Worm (Caenorhabditis elegans) whole organism, early embryonic: ENCODE results near the gene srv-3.

Experiments used
- B0310.2 ChIP-seq: sonication (generic microtip); optimal IDR thresholded peaks from 2 replicates; lab custom pipeline; 2016; ENCODE audit warnings: mild to moderate bottlenecking, missing genetic modification characterization, missing compliant biosample characterization
- ama-1 ChIP-seq: fragments of 150-350 bp; optimal IDR thresholded peaks from 2 replicates; lab custom pipeline; 2014
- ceh-13 ChIP-seq: fragments of 200-800 bp; sonication (Bioruptor generic); optimal IDR thresholded peaks from 2 replicates; lab custom pipeline; 2018; ENCODE audit warnings: mild to moderate bottlenecking, missing genetic modification characterization, missing compliant biosample characterization
- ceh-36 ChIP-seq: sonication (generic microtip); optimal IDR thresholded peaks from 2 replicates; lab custom pipeline; 2016; ENCODE audit warnings: missing genetic modification characterization, inconsistent platforms, missing compliant biosample characterization
- ets-7 ChIP-seq: sonication (generic microtip); optimal IDR thresholded peaks from 2 replicates; lab custom pipeline; 2016; ENCODE audit warnings: missing genotype, missing genetic modification characterization, missing compliant biosample characterization
- flt-1 ChIP-seq: fragments of 200-800 bp; sonication (Bioruptor generic); IDR thresholded peaks from 2 replicates; pipeline ENCODE4 v1.3.6; 2022; ENCODE audit warnings: missing genetic modification characterization, missing compliant biosample characterization
- hmg-4 ChIP-seq: fragments of 200-800 bp; sonication (Bioruptor generic); optimal IDR thresholded peaks from 2 replicates; lab custom pipeline; 2018; ENCODE audit warnings: mild to moderate bottlenecking, missing genetic modification characterization, missing compliant biosample characterization
- pes-1 ChIP-seq: fragments of 200-800 bp; sonication (Bioruptor generic); IDR thresholded peaks from 2 replicates; pipeline ENCODE4 v1.3.6; 2022; ENCODE audit warnings: missing genetic modification reagents, missing genetic modification characterization, missing compliant biosample characterization
- scrt-1 ChIP-seq: fragments of 200-800 bp; sonication (Bioruptor generic); IDR thresholded peaks from 2 replicates; pipeline ENCODE4 v1.3.6; 2022; ENCODE audit warnings: missing genetic modification characterization, missing compliant biosample characterization

- TF ChIP-seq hmg-4 (GFP tag; lab: Kevin White, UChicago) (no peak), flt-1 (GFP tag; lab: Robert Waterston, UW) (no peak), scrt-1 (GFP tag; lab: Robert Waterston, UW) (no peak), ama-1 (lab: Kevin White, UChicago) (no peak), ceh-13 (no peak), B0310.2 (tag; lab: Kevin White, UChicago) (no peak), ets-7 (tag; lab: Kevin White, UChicago) (no peak), pes-1 (no peak), ceh-36 (no peak)
Measured at ce11 chrV:19728731-19729130, 20.0 kb upstream of the srv-3 start, which contains the start of gene Y116F11A.3.
